Worm (Caenorhabditis elegans) whole organism, early embryonic: ENCODE measurements around the gene cyn-16.
A peak's percentile ranks its signal among the peaks of the same experiment; 100 is the strongest.

Experiments
- B0310.2 ChIP-seq: sonication (generic microtip); optimal IDR thresholded peaks from 2 replicates; lab custom pipeline; 2016; ENCODE audit warnings: mild to moderate bottlenecking, missing genetic modification characterization, missing compliant biosample characterization
- F13C5.2 ChIP-seq: sonication (generic microtip); optimal IDR thresholded peaks from 2 replicates; lab custom pipeline; 2017; ENCODE audit warnings: mild to moderate bottlenecking, missing genetic modification characterization, inconsistent platforms, missing compliant biosample characterization
- aly-1 ChIP-seq: sonication (generic microtip); optimal IDR thresholded peaks from 2 replicates; lab custom pipeline; 2016; ENCODE audit warnings: missing genetic modification characterization, missing compliant biosample characterization
- ama-1 ChIP-seq: fragments of 150-350 bp; optimal IDR thresholded peaks from 2 replicates; lab custom pipeline; 2014
- ceh-13 ChIP-seq: fragments of 200-800 bp; sonication (Bioruptor generic); optimal IDR thresholded peaks from 2 replicates; lab custom pipeline; 2018; ENCODE audit warnings: mild to moderate bottlenecking, missing genetic modification characterization, missing compliant biosample characterization
- ceh-36 ChIP-seq: sonication (generic microtip); optimal IDR thresholded peaks from 2 replicates; lab custom pipeline; 2016; ENCODE audit warnings: missing genetic modification characterization, inconsistent platforms, missing compliant biosample characterization
- ets-7 ChIP-seq: sonication (generic microtip); optimal IDR thresholded peaks from 2 replicates; lab custom pipeline; 2016; ENCODE audit warnings: missing genotype, missing genetic modification characterization, missing compliant biosample characterization
- flt-1 ChIP-seq: fragments of 200-800 bp; sonication (Bioruptor generic); IDR thresholded peaks from 2 replicates; pipeline ENCODE4 v1.3.6; 2022; ENCODE audit warnings: missing genetic modification characterization, missing compliant biosample characterization
- hmbx-1 ChIP-seq: sonication (generic microtip); optimal IDR thresholded peaks from 2 replicates; lab custom pipeline; 2016; ENCODE audit warnings: mild to moderate bottlenecking, missing genetic modification characterization, missing compliant biosample characterization
- hmg-4 ChIP-seq: fragments of 200-800 bp; sonication (Bioruptor generic); optimal IDR thresholded peaks from 2 replicates; lab custom pipeline; 2018; ENCODE audit warnings: mild to moderate bottlenecking, missing genetic modification characterization, missing compliant biosample characterization
- hnd-1 ChIP-seq: sonication (generic microtip); optimal IDR thresholded peaks from 2 replicates; lab custom pipeline; 2016; ENCODE audit warnings: missing genetic modification characterization, missing compliant biosample characterization
- pes-1 ChIP-seq: fragments of 200-800 bp; sonication (Bioruptor generic); IDR thresholded peaks from 2 replicates; pipeline ENCODE4 v1.3.6; 2022; ENCODE audit warnings: missing genetic modification reagents, missing genetic modification characterization, missing compliant biosample characterization
- scrt-1 ChIP-seq: fragments of 200-800 bp; sonication (Bioruptor generic); IDR thresholded peaks from 2 replicates; pipeline ENCODE4 v1.3.6; 2022; ENCODE audit warnings: missing genetic modification characterization, missing compliant biosample characterization
- sea-1 ChIP-seq: fragments of 200-800 bp; sonication (Bioruptor generic); conservative IDR thresholded peaks from 2 replicates; pipeline ENCODE4 v1.3.6; 2022; ENCODE audit warnings: missing genetic modification characterization, missing compliant biosample characterization
- tbx-11 ChIP-seq: fragments of 200-800 bp; sonication (Bioruptor generic); IDR thresholded peaks from 2 replicates; pipeline ENCODE4 v1.3.6; 2022; ENCODE audit warnings: missing genetic modification characterization, missing compliant biosample characterization
- tbx-37 ChIP-seq: fragments of 200-800 bp; sonication (Bioruptor generic); conservative IDR thresholded peaks from 2 replicates; pipeline ENCODE4 v1.3.6; 2022; ENCODE audit warnings: missing genetic modification reagents, missing genetic modification characterization, missing compliant biosample characterization
- tra-4 ChIP-seq: sonication (generic microtip); optimal IDR thresholded peaks from 2 replicates; lab custom pipeline; 2017; ENCODE audit warnings: missing genetic modification characterization, missing compliant biosample characterization

Gene cyn-16

ce11 chrII:12042108-12042960 is 5.8 kb upstream of the cyn-16 start, which contains the start of gene ippk-1:
Gene ippk-1, plus strand, starts transcription at chrII:12042910.
- no peak for TF ChIP-seq tbx-37 (GFP tag; lab: Robert Waterston, UW)
- TF ChIP-seq scrt-1 (GFP tag; lab: Robert Waterston, UW) = no peak
- peak; percentile 74; the same call in 1 of the 2 replicates for TF ChIP-seq sea-1
- no peak for TF ChIP-seq hmbx-1
- TF ChIP-seq hnd-1 (tag; lab: Kevin White, UChicago) = peak; percentile 46
- no peak for TF ChIP-seq aly-1 (tag; lab: Kevin White, UChicago)
- TF ChIP-seq B0310.2 (tag; lab: Kevin White, UChicago) = peak; percentile 68
- no peak; the same call in 1 of the 2 replicates for TF ChIP-seq flt-1 (GFP tag; lab: Robert Waterston, UW)
- peak; percentile 73 for TF ChIP-seq ets-7 (tag; lab: Kevin White, UChicago)
- peak; percentile 44 for TF ChIP-seq tra-4
- no peak for TF ChIP-seq ama-1 (lab: Kevin White, UChicago)
- peak; percentile 40 for TF ChIP-seq ceh-13
- peak; percentile 51 for TF ChIP-seq hmg-4 (GFP tag; lab: Kevin White, UChicago)
- peak; percentile 71 for TF ChIP-seq F13C5.2 (tag; lab: Kevin White, UChicago)
- peak; percentile 79 for TF ChIP-seq pes-1 (GFP tag; lab: Robert Waterston, UW)
- TF ChIP-seq tbx-11 (GFP tag; lab: Robert Waterston, UW) = 0 out of 2 replicates have a peak, but pooled peaks have one; percentile 54
- no peak for TF ChIP-seq ceh-36

DNA sequence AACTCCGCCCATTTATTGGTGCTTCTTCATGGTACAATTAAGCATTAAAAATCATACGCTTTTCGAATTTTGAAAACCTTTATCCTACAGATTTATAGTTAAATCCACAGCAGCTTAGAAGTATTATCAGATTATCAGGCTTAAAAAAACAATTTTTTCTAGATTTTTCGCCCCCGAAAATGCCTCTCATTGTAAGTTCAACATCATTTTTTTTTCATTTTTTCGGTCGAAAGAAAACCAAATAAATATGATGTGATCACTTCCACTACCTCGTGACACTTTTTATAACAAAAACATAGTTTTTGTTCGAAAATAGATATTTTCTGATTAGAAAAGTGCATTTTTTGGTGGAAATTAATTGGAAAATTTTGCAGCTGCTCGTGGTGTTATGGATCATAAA is 4.6 kb upstream of the cyn-16 start:
- TF ChIP-seq B0310.2 (tag; lab: Kevin White, UChicago) = no peak
- no peak for TF ChIP-seq F13C5.2 (tag; lab: Kevin White, UChicago)
- no peak for TF ChIP-seq aly-1 (tag; lab: Kevin White, UChicago)
- TF ChIP-seq flt-1 (GFP tag; lab: Robert Waterston, UW) = no peak
- no peak for TF ChIP-seq hmg-4 (GFP tag; lab: Kevin White, UChicago)
- TF ChIP-seq ama-1 (lab: Kevin White, UChicago) = no peak
- TF ChIP-seq pes-1 (GFP tag; lab: Robert Waterston, UW) = no peak
- TF ChIP-seq sea-1 = no peak
- TF ChIP-seq hmbx-1 = no peak
- no peak for TF ChIP-seq scrt-1 (GFP tag; lab: Robert Waterston, UW)

DNA sequence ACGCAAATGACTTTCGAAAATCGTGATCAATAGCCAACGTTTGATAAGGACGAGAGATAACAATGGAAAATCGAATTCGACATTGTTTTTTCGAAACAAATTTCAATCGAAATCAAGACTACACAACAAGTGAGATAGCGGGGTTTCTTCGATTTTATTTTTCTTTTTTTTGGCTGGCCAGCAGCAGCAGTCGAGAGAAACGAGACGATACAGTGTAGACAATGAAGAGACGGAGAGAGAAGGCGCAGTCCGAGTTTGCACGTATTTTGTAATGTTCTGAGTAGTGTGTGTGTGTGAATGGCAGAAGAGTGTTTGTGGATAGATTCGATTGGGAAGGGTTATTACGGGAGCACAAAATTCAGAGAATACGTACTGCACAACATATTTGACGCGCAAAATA is 3.6 kb upstream of the cyn-16 start:
- TF ChIP-seq sea-1 = no peak
- peak; percentile 23 for TF ChIP-seq F13C5.2 (tag; lab: Kevin White, UChicago)

- no peak for TF ChIP-seq pes-1 (GFP tag; lab: Robert Waterston, UW)
- no peak for TF ChIP-seq ceh-13
- TF ChIP-seq ama-1 (lab: Kevin White, UChicago) = no peak
- TF ChIP-seq tra-4 = no peak
- TF ChIP-seq B0310.2 (tag; lab: Kevin White, UChicago) = no peak
- no peak for TF ChIP-seq hmbx-1
- TF ChIP-seq ceh-36 = no peak
- no peak for TF ChIP-seq ets-7 (tag; lab: Kevin White, UChicago)
- TF ChIP-seq scrt-1 (GFP tag; lab: Robert Waterston, UW) = no peak
- no peak for TF ChIP-seq F13C5.2 (tag; lab: Kevin White, UChicago)
- TF ChIP-seq hmg-4 (GFP tag; lab: Kevin White, UChicago) = no peak
- no peak for TF ChIP-seq tbx-11 (GFP tag; lab: Robert Waterston, UW)
- TF ChIP-seq aly-1 (tag; lab: Kevin White, UChicago) = no peak
- no peak for TF ChIP-seq hnd-1 (tag; lab: Kevin White, UChicago)
- no peak for TF ChIP-seq flt-1 (GFP tag; lab: Robert Waterston, UW)
- TF ChIP-seq tbx-37 (GFP tag; lab: Robert Waterston, UW) = no peak
Measured at ce11 chrII:12039039-12039438, 2.5 kb upstream of the cyn-16 start, which contains the start of gene tpi-1. Gene tpi-1, minus strand, starts transcription at chrII:12039139.

- no peak for TF ChIP-seq ceh-36
- no peak for TF ChIP-seq tra-4
- no peak for TF ChIP-seq sea-1
- TF ChIP-seq hmg-4 (GFP tag; lab: Kevin White, UChicago) = no peak
- no peak for TF ChIP-seq ama-1 (lab: Kevin White, UChicago)
- no peak for TF ChIP-seq F13C5.2 (tag; lab: Kevin White, UChicago)
- TF ChIP-seq pes-1 (GFP tag; lab: Robert Waterston, UW) = no peak
- no peak for TF ChIP-seq tbx-11 (GFP tag; lab: Robert Waterston, UW)
- no peak for TF ChIP-seq aly-1 (tag; lab: Kevin White, UChicago)
- TF ChIP-seq B0310.2 (tag; lab: Kevin White, UChicago) = no peak
- TF ChIP-seq ets-7 (tag; lab: Kevin White, UChicago) = no peak
- no peak for TF ChIP-seq hmbx-1
- no peak for TF ChIP-seq flt-1 (GFP tag; lab: Robert Waterston, UW)
- no peak for TF ChIP-seq hnd-1 (tag; lab: Kevin White, UChicago)
- no peak for TF ChIP-seq tbx-37 (GFP tag; lab: Robert Waterston, UW)
- no peak for TF ChIP-seq ceh-13
Measured at ce11 chrII:12036075-12036474, 467 bp downstream of the cyn-16 start.

DNA sequence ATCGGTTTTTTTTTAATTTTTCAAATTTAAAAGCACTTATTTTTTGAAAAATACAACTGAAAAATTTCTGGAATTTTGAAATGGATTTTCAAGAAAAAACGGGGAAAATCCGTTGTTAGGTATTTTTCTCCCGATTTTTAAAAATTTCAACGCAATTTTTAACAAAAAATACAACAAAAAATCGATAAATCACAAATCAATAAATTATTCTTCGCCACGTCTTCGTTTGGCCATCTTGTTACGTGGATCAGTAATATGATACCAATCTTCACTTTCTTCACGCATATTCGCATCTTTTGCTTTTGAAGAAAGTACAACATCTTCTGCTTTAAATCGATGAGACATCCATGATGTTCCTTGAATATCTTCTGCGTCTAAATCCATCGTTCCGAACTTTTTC is 7.8 kb downstream of the cyn-16 start:
- TF ChIP-seq ets-7 (tag; lab: Kevin White, UChicago) = no peak

DNA sequence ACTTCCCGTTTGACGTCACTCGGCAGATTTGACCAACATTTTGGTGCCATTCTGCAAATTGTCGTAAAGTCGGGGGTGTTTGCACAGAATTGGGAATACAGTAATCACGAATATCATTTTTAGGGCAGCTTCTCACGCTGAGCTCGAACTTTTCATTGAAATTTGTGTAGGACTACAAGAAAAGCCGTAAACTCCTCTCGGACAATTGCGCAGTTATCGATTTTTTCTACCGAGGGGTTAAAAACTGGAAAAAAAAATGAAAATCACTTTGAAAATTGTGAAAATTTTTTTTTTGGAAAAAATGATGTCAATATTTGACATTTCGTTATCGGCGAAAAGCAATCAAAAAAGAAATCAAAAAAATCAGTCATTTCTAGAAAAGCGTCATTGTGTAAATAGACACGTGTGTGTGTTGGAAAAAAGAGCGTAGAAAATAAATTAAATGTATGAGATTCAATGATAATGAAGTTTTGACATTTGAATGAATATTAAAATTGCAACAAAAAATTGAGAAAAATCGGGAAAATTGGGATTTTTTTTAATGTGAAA is 8.8 kb downstream of the cyn-16 start, which contains the start of gene Y17G7B.8:
Y17G7B.8 (minus strand) TSS at position 51 of the 549 bp plus-strand sequence.
- TF ChIP-seq scrt-1 (GFP tag; lab: Robert Waterston, UW) (no peak), tra-4 (no peak), tbx-37 (GFP tag; lab: Robert Waterston, UW) (no peak), tbx-11 (GFP tag; lab: Robert Waterston, UW) (no peak), ceh-36 (no peak), ets-7 (tag; lab: Kevin White, UChicago) (no peak), aly-1 (tag; lab: Kevin White, UChicago) (no peak)
